Fruit fly (Drosophila melanogaster) ovary, adult (tissue): ENCODE data around the gene Pstk.

Experiments used
- CG17801 ChIP-seq: fragments of 200-800 bp; optimal IDR thresholded peaks from 2 replicates; lab custom pipeline; 2019; ENCODE audit warnings: missing biosample characterization, mild to moderate bottlenecking, missing genetic modification characterization, moderate library complexity; ENCODE audit not compliant: partially characterized antibody

Gene Pstk

dm6 chrX:19618183-19618740, at the start of gene Pstk, which contains the start of gene Tim9b:
Gene Pstk, minus strand, starts transcription at chrX:19618537.
Gene Tim9b, minus strand, starts transcription at chrX:19618537.
- TF ChIP-seq CG17801 (GFP tag; lab: Kevin White, UChicago), result no peak

dm6 chrX:19667444-19668104, 49.2 kb upstream of the Pstk start:
- no peak for TF ChIP-seq CG17801 (GFP tag; lab: Kevin White, UChicago)

- TF ChIP-seq CG17801 (GFP tag; lab: Kevin White, UChicago), result peak; percentile 69
Observed at dm6 chrX:19666991-19667409, 48.7 kb upstream of the Pstk start, which contains the start of gene Zw. Gene Zw, plus strand, starts transcription at chrX:19667252.

- peak; percentile 13 for TF ChIP-seq CG17801 (GFP tag; lab: Kevin White, UChicago)
Observed at dm6 chrX:19665684-19666141, 47.4 kb upstream of the Pstk start.

- no peak for TF ChIP-seq CG17801 (GFP tag; lab: Kevin White, UChicago)
Observed at dm6 chrX:19663859-19664728, 45.8 kb upstream of the Pstk start, which contains the start of the genes CG14223 and Ssu72. Gene CG14223, minus strand, starts transcription at chrX:19663971. Gene Ssu72, plus strand, starts transcription at chrX:19664561.

- no peak for TF ChIP-seq CG17801 (GFP tag; lab: Kevin White, UChicago)
Observed at dm6 chrX:19663196-19663858, 45.0 kb upstream of the Pstk start.

dm6 chrX:19662583-19663195, 44.4 kb upstream of the Pstk start:
- peak; percentile 48 for TF ChIP-seq CG17801 (GFP tag; lab: Kevin White, UChicago)

- TF ChIP-seq CG17801 (GFP tag; lab: Kevin White, UChicago), result peak; percentile 13
Observed at dm6 chrX:19651757-19652419, 33.6 kb upstream of the Pstk start, which contains the start of the genes Ranbp21 and Elys. Gene Ranbp21, minus strand, starts transcription at chrX:19652269. Gene Elys, plus strand, starts transcription at chrX:19652305.

- TF ChIP-seq CG17801 (GFP tag; lab: Kevin White, UChicago), result no peak
Observed at dm6 chrX:19645873-19646541, 27.7 kb upstream of the Pstk start, which contains the start of gene Arp10. Gene Arp10, minus strand, starts transcription at chrX:19646176.

- TF ChIP-seq CG17801 (GFP tag; lab: Kevin White, UChicago), result peak; percentile 45
Observed at dm6 chrX:19642819-19643504, 24.6 kb upstream of the Pstk start, which contains the start of the genes CG12237 and Sec61gamma. Gene CG12237, minus strand, starts transcription at chrX:19642869. Gene Sec61gamma, plus strand, starts transcription at chrX:19643327.

dm6 chrX:19640707-19641248, 22.4 kb upstream of the Pstk start:
- no peak for TF ChIP-seq CG17801 (GFP tag; lab: Kevin White, UChicago)
